Fruit fly (Drosophila melanogaster) whole organism, wandering third instar larva: ENCODE measurements around the gene CG9636.

Source experiments
- CG9705 ChIP-seq: fragments of 200-800 bp; sonication (Bioruptor generic); optimal IDR thresholded peaks from 2 replicates; lab custom pipeline; 2018; ENCODE audit warnings: missing biosample characterization, mild to moderate bottlenecking, missing genetic modification characterization
- CrebA ChIP-seq: fragments of 200-800 bp; sonication (Bioruptor generic); optimal IDR thresholded peaks from 2 replicates; lab custom pipeline; 2016; ENCODE audit warnings: missing biosample characterization, mild to moderate bottlenecking, missing genetic modification characterization, borderline replicate concordance
- Dfd ChIP-seq: fragments of >200 bp; optimal IDR thresholded peaks from 2 replicates; lab custom pipeline; 2017; ENCODE audit warnings: missing biosample characterization, missing genetic modification characterization
- Dif ChIP-seq: fragments of 200-275, 200-300 bp; sonication (Bioruptor generic); optimal IDR thresholded peaks from 2 replicates; lab custom pipeline; 2018; ENCODE audit warnings: missing biosample characterization, missing genetic modification characterization; ENCODE audit not compliant: partially characterized antibody
- HLH106 ChIP-seq: fragments of 200-800 bp; optimal IDR thresholded peaks from 3 replicates; lab custom pipeline; 2019; ENCODE audit warnings: missing biosample characterization, mild to moderate bottlenecking, missing genetic modification characterization, moderate library complexity
- Hnf4 ChIP-seq: fragments of 200-800 bp; sonication (Bioruptor generic); optimal IDR thresholded peaks from 2 replicates; lab custom pipeline; 2016; ENCODE audit warnings: missing biosample characterization, mild to moderate bottlenecking, missing genetic modification characterization
- Hr83 ChIP-seq: fragments of 200-300 bp; sonication (Bioruptor generic); optimal IDR thresholded peaks from 2 replicates; lab custom pipeline; 2016; ENCODE audit warnings: missing biosample characterization, mild to moderate bottlenecking, missing genetic modification characterization, moderate library complexity; ENCODE audit not compliant: poor library complexity, severe bottlenecking
- Jra ChIP-seq: sonication (Bioruptor generic); optimal IDR thresholded peaks from 2 replicates; lab custom pipeline; 2016; ENCODE audit warnings: missing biosample characterization, missing genetic modification characterization
- Mio ChIP-seq: sonication (Bioruptor generic); optimal IDR thresholded peaks from 2 replicates; lab custom pipeline; 2016; ENCODE audit warnings: missing biosample characterization, missing genetic modification characterization
- Myc ChIP-seq: fragments of >200 bp; optimal IDR thresholded peaks from 2 replicates; lab custom pipeline; 2017
- N ChIP-seq: fragments of >200 bp; optimal IDR thresholded peaks from 2 replicates; lab custom pipeline; 2018; ENCODE audit warnings: missing biosample characterization, missing external identifiers, missing genetic modification characterization
- OdsH ChIP-seq: fragments of 200-800 bp; sonication (Bioruptor generic); optimal IDR thresholded peaks from 2 replicates; lab custom pipeline; 2016; ENCODE audit warnings: missing biosample characterization, mild to moderate bottlenecking, missing genetic modification characterization
- Rel ChIP-seq, 2 experiments: fragments of 200-800 bp; sonication (Bioruptor generic) in 1 of 2; optimal IDR thresholded peaks; 2 replicates in 1 of 2; 3 replicates in 1 of 2; lab custom pipeline; 2016 to 2019; ENCODE audit warnings: mild to moderate bottlenecking in 2 of 2, missing biosample characterization in 2 of 2, missing genetic modification characterization in 2 of 2, moderate library complexity in 1 of 2
- Sp1 ChIP-seq: fragments of 200-800 bp; sonication (Bioruptor generic); optimal IDR thresholded peaks from 3 replicates; lab custom pipeline; 2019; ENCODE audit warnings: missing biosample characterization, mild to moderate bottlenecking, missing genetic modification characterization, moderate library complexity
- Vsx2 ChIP-seq: fragments of 200-300, 225-300 bp; sonication (Bioruptor generic); optimal IDR thresholded peaks from 2 replicates; lab custom pipeline; 2018; ENCODE audit warnings: missing biosample characterization, missing genetic modification characterization; ENCODE audit not compliant: partially characterized antibody
- br ChIP-seq: fragments of 200-800 bp; sonication (Bioruptor generic); optimal IDR thresholded peaks from 2 replicates; lab custom pipeline; 2016; ENCODE audit warnings: missing biosample characterization, missing genetic modification characterization
- brk ChIP-seq: fragments of 200-800 bp; sonication (Bioruptor generic); optimal IDR thresholded peaks from 2 replicates; lab custom pipeline; 2016; ENCODE audit warnings: missing biosample characterization, mild to moderate bottlenecking, missing genetic modification characterization
- dl ChIP-seq, 2 experiments: fragments of 175-275, 200-275 bp in 1 of 2; fragments of 200-275 bp in 1 of 2; sonication (Bioruptor generic); optimal IDR thresholded peaks; lab custom pipeline; 2018; ENCODE audit warnings: mild to moderate bottlenecking in 2 of 2, missing biosample characterization in 2 of 2, missing genetic modification characterization in 2 of 2, moderate library complexity in 2 of 2; ENCODE audit not compliant: partially characterized antibody in 2 of 2, insufficient read depth in 1 of 2
- dmrt93B ChIP-seq: fragments of 200-800 bp; sonication (Bioruptor generic); optimal IDR thresholded peaks from 2 replicates; lab custom pipeline; 2018; ENCODE audit warnings: missing biosample characterization, mild to moderate bottlenecking, missing genetic modification characterization
- dsf ChIP-seq: sonication (Bioruptor generic); optimal IDR thresholded peaks from 2 replicates; lab custom pipeline; 2016; ENCODE audit warnings: missing biosample characterization, missing genetic modification characterization, borderline replicate concordance
- ey ChIP-seq: fragments of 200-800 bp; sonication (Bioruptor generic); optimal IDR thresholded peaks from 2 replicates; lab custom pipeline; 2016; ENCODE audit warnings: missing biosample characterization, missing genetic modification characterization
- foxo ChIP-seq, 2 experiments: fragments of 200-800 bp; sonication (Bioruptor generic); optimal IDR thresholded peaks; 2 replicates in 1 of 2; 3 replicates in 1 of 2; lab custom pipeline; 2016 to 2017; ENCODE audit warnings: missing biosample characterization in 2 of 2, missing genetic modification characterization in 2 of 2
- fru ChIP-seq: fragments of 200-800 bp; sonication (Bioruptor generic); optimal IDR thresholded peaks from 3 replicates; lab custom pipeline; 2016; ENCODE audit warnings: missing biosample characterization, mild to moderate bottlenecking, missing genetic modification characterization
- h ChIP-seq: fragments of 200-800 bp; sonication (Bioruptor generic); optimal IDR thresholded peaks from 3 replicates; lab custom pipeline; 2016; ENCODE audit warnings: missing biosample characterization, mild to moderate bottlenecking, missing genetic modification characterization
- jim ChIP-seq: fragments of 175-275, 200-325 bp; sonication (Bioruptor generic); optimal IDR thresholded peaks from 2 replicates; lab custom pipeline; 2016; ENCODE audit warnings: missing biosample characterization, mild to moderate bottlenecking, missing genetic modification characterization
- lola ChIP-seq: fragments of >200 bp; optimal IDR thresholded peaks from 2 replicates; lab custom pipeline; 2017; ENCODE audit warnings: missing biosample characterization, missing genetic modification characterization
- pan ChIP-seq: fragments of >200 bp; optimal IDR thresholded peaks from 2 replicates; lab custom pipeline; 2017
- psq ChIP-seq: fragments of 200-800 bp; sonication (Bioruptor generic); optimal IDR thresholded peaks from 3 replicates; lab custom pipeline; 2017; ENCODE audit warnings: missing biosample characterization, mild to moderate bottlenecking, missing genetic modification characterization, moderate library complexity
- rgr ChIP-seq: fragments of 200-800 bp; sonication (Bioruptor generic); optimal IDR thresholded peaks from 3 replicates; lab custom pipeline; 2016; ENCODE audit warnings: missing biosample characterization, mild to moderate bottlenecking, missing genetic modification characterization
- sage ChIP-seq: fragments of 200-800 bp; sonication (Bioruptor generic); optimal IDR thresholded peaks from 2 replicates; lab custom pipeline; 2016; ENCODE audit warnings: missing biosample characterization, mild to moderate bottlenecking, missing genetic modification characterization
- sv ChIP-seq: fragments of 200-800 bp; sonication (Bioruptor generic); optimal IDR thresholded peaks from 3 replicates; lab custom pipeline; 2016; ENCODE audit warnings: missing biosample characterization, missing genetic modification characterization
- tai ChIP-seq: sonication (Bioruptor generic); optimal IDR thresholded peaks from 2 replicates; lab custom pipeline; 2016; ENCODE audit warnings: missing biosample characterization, missing genetic modification characterization
- usp ChIP-seq: fragments of >200 bp; optimal IDR thresholded peaks from 2 replicates; lab custom pipeline; 2017; ENCODE audit warnings: missing biosample characterization, missing genetic modification characterization
- woc ChIP-seq: sonication (Bioruptor generic); optimal IDR thresholded peaks from 2 replicates; lab custom pipeline; 2016; ENCODE audit warnings: missing biosample characterization, mild to moderate bottlenecking, missing genetic modification characterization

Gene CG9636

dm6 chr3R:8233370-8233773 lies 10.2 kb downstream of the CG9636 start, which contains the start of gene PolI:
TSS of gene PolI (plus strand) at chr3R:8233507.
- TF ChIP-seq Dif (GFP tag; lab: Kevin White, UChicago) = no peak
- no peak for TF ChIP-seq lola
- TF ChIP-seq woc = no peak
- TF ChIP-seq HLH106 = peak; percentile 28
- TF ChIP-seq Vsx2 (GFP tag; lab: Kevin White, UChicago) = no peak
- no peak for TF ChIP-seq psq (GFP tag; lab: Kevin White, UChicago)
- TF ChIP-seq dsf = no peak
- TF ChIP-seq brk (GFP tag; lab: Kevin White, UChicago) = no peak
- TF ChIP-seq dl (GFP tag; optimal IDR thresholded peaks at IDR 0.05; lab: Kevin White, UChicago; ENCODE audit: insufficient read depth in 1 of 2, partially characterized antibody in 2 of 2) = no peak
- peak; percentile 31 for TF ChIP-seq Hnf4 (GFP tag; lab: Kevin White, UChicago)
- TF ChIP-seq Myc (lab: Kevin White, UChicago) = peak; percentile 90
- TF ChIP-seq br = no peak
- TF ChIP-seq dmrt93B = no peak
- no peak for TF ChIP-seq Dfd (GFP tag; lab: Kevin White, UChicago)
- peak; percentile 15 for TF ChIP-seq CG9705 (GFP tag; lab: Kevin White, UChicago)
- peak; percentile 45 for TF ChIP-seq h
- TF ChIP-seq sage (GFP tag; lab: Kevin White, UChicago) = peak; percentile 67
- no peak for TF ChIP-seq CrebA
- no peak for TF ChIP-seq pan (lab: Kevin White, UChicago)
- TF ChIP-seq sv (GFP tag; lab: Kevin White, UChicago) = no peak
- peak; percentile 28 for TF ChIP-seq fru (GFP tag; lab: Kevin White, UChicago)
- TF ChIP-seq rgr (GFP tag; lab: Kevin White, UChicago) = peak; percentile 18
- no peak for TF ChIP-seq jim
- no peak for TF ChIP-seq Rel (GFP tag; optimal IDR thresholded peaks at IDR 0.05; lab: Kevin White, UChicago)
- TF ChIP-seq Rel (tag; optimal IDR thresholded peaks at IDR 0.05; lab: Kevin White, UChicago) = peak; percentile 49
- TF ChIP-seq foxo (GFP tag; optimal IDR thresholded peaks at IDR 0.05; lab: Kevin White, UChicago) = peak in 1 of 2 experiments; percentile 34
- peak; percentile 35 for TF ChIP-seq Jra (GFP tag; lab: Kevin White, UChicago)
- TF ChIP-seq ey = peak; percentile 14
- no peak for TF ChIP-seq OdsH (GFP tag; lab: Kevin White, UChicago)
- TF ChIP-seq Hr83 (GFP tag; lab: Kevin White, UChicago) = peak; percentile 51
- no peak for TF ChIP-seq tai (GFP tag; lab: Kevin White, UChicago)

- TF ChIP-seq fru (GFP tag; lab: Kevin White, UChicago) (no peak), Dif (GFP tag; lab: Kevin White, UChicago) (no peak), foxo (GFP tag; optimal IDR thresholded peaks at IDR 0.05; lab: Kevin White, UChicago) (no peak), pan (lab: Kevin White, UChicago) (no peak), Vsx2 (GFP tag; lab: Kevin White, UChicago) (no peak), dsf (no peak), woc (no peak), tai (GFP tag; lab: Kevin White, UChicago) (no peak), N (GFP tag; lab: Kevin White, UChicago) (no peak), Dfd (GFP tag; lab: Kevin White, UChicago) (no peak), h (no peak), usp (GFP tag; lab: Kevin White, UChicago) (no peak), jim (no peak), psq (GFP tag; lab: Kevin White, UChicago) (no peak), sv (GFP tag; lab: Kevin White, UChicago) (no peak)
Observed at dm6 chr3R:8227344-8227743, 16.2 kb downstream of the CG9636 start.

DNA sequence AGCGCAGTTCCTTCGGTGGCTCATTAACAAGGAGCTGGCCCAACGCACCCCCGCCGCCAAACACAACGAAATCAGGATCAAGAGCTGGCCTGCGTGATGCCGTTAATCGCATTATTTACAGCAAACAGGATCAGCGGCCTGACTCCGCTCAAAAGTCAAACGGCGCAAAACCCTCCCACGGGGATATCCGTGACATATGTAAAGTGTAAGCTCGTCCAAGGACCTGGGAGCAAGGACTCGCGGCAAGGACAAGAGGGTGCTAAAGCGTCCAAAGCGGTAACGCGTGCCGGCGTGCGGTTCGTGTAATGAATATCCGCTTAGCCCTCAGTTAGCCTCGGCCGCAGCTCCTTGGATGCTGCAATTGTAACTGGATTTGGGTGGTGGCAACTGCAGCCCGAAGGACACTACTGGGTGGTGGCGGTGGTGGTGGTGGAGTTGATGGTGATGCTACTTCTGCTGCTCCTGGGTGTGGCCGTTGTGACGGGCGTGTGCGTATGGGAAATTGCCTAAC lies 18.1 kb downstream of the CG9636 start:
- no peak for TF ChIP-seq rgr (GFP tag; lab: Kevin White, UChicago)
- TF ChIP-seq sage (GFP tag; lab: Kevin White, UChicago) = no peak
- no peak for TF ChIP-seq Dif (GFP tag; lab: Kevin White, UChicago)
- no peak for TF ChIP-seq N (GFP tag; lab: Kevin White, UChicago)
- no peak for TF ChIP-seq psq (GFP tag; lab: Kevin White, UChicago)
- TF ChIP-seq Hr83 (GFP tag; lab: Kevin White, UChicago) = no peak
- TF ChIP-seq dmrt93B = no peak
- no peak for TF ChIP-seq Hnf4 (GFP tag; lab: Kevin White, UChicago)
- TF ChIP-seq Sp1 (GFP tag; lab: Kevin White, UChicago) = no peak
- TF ChIP-seq tai (GFP tag; lab: Kevin White, UChicago) = no peak
- no peak for TF ChIP-seq dsf
- TF ChIP-seq jim = no peak
- TF ChIP-seq Myc (lab: Kevin White, UChicago) = no peak
- TF ChIP-seq Mio (GFP tag; lab: Kevin White, UChicago) = no peak
- TF ChIP-seq woc = no peak
- no peak for TF ChIP-seq br
- no peak for TF ChIP-seq HLH106
- TF ChIP-seq ey = no peak
- no peak for TF ChIP-seq usp (GFP tag; lab: Kevin White, UChicago)
